Worm (Caenorhabditis elegans): Measurements from ENCODE around the gene srbc-77.
"Not testable (repeated sequence)": the region's sequence is repeated elsewhere in the genome, so short reads cannot be mapped to it uniquely, and the experiment has no call there.

srbc-77 gene

ce11 chrV:15905530-15905929 is 24.5 kb upstream of the srbc-77 start, which contains the start of the genes F35E8.1 and F35E8.2:
TSS of gene F35E8.1 (minus strand) at chrV:15905630.
TSS of gene F35E8.2 (plus strand) at chrV:15905661.
- TF ChIP-seq tra-4, F13C5.2, ets-7 (tag; optimal IDR thresholded peaks at IDR 0.05): not testable (repeated sequence)

- no peak for TF ChIP-seq ama-1 (optimal IDR thresholded peaks at IDR 0.05)
- no peak for TF ChIP-seq aly-1 (tag; optimal IDR thresholded peaks at IDR 0.05)
- TF ChIP-seq tra-4 (tag; optimal IDR thresholded peaks at IDR 0.05), result no peak
- no peak for TF ChIP-seq F13C5.2 (tag; optimal IDR thresholded peaks at IDR 0.05)
- no peak for TF ChIP-seq ceh-36 (tag; optimal IDR thresholded peaks at IDR 0.05)
- TF ChIP-seq pes-1 (GFP tag; IDR thresholded peaks at IDR 0.05), result no peak
- TF ChIP-seq B0310.2 (tag; optimal IDR thresholded peaks at IDR 0.05), result no peak
- no peak for TF ChIP-seq sea-1 (GFP tag; conservative IDR thresholded peaks at IDR 0.05)
- TF ChIP-seq hmbx-1 (tag; optimal IDR thresholded peaks at IDR 0.05), result no peak
- TF ChIP-seq flt-1 (GFP tag; IDR thresholded peaks at IDR 0.05), result no peak
- no peak for TF ChIP-seq ets-7 (tag; optimal IDR thresholded peaks at IDR 0.05)
- no peak for TF ChIP-seq hmg-4 (GFP tag; optimal IDR thresholded peaks at IDR 0.05)
- TF ChIP-seq tbx-11 (GFP tag; IDR thresholded peaks at IDR 0.05), result no peak
- TF ChIP-seq hnd-1 (tag; optimal IDR thresholded peaks at IDR 0.05), result no peak
- no peak for TF ChIP-seq ceh-13 (GFP tag; optimal IDR thresholded peaks at IDR 0.05)
- no peak for TF ChIP-seq scrt-1 (GFP tag; IDR thresholded peaks at IDR 0.05)
- TF ChIP-seq tbx-37 (GFP tag; conservative IDR thresholded peaks at IDR 0.05), result no peak
Observed at ce11 chrV:15911848-15912247, 18.1 kb upstream of the srbc-77 start, which contains the start of gene F35E8.6. TSS of gene F35E8.6 (plus strand) at chrV:15912148.

- no peak for TF ChIP-seq B0310.2 (tag; optimal IDR thresholded peaks at IDR 0.05)
- no peak for TF ChIP-seq flt-1 (GFP tag; IDR thresholded peaks at IDR 0.05)
- TF ChIP-seq hmbx-1 (tag; optimal IDR thresholded peaks at IDR 0.05), result no peak
- no peak for TF ChIP-seq tbx-37 (GFP tag; conservative IDR thresholded peaks at IDR 0.05)
- no peak for TF ChIP-seq tbx-11 (GFP tag; IDR thresholded peaks at IDR 0.05)
- TF ChIP-seq aly-1 (tag; optimal IDR thresholded peaks at IDR 0.05), result no peak
- no peak for TF ChIP-seq ceh-36 (tag; optimal IDR thresholded peaks at IDR 0.05)
- TF ChIP-seq tra-4 (tag; optimal IDR thresholded peaks at IDR 0.05), result no peak
Observed at ce11 chrV:15912677-15913076, 17.3 kb upstream of the srbc-77 start.

- TF ChIP-seq ceh-13 (GFP tag; optimal IDR thresholded peaks at IDR 0.05), result no peak
- TF ChIP-seq aly-1 (tag; optimal IDR thresholded peaks at IDR 0.05), result no peak
- TF ChIP-seq sea-1 (GFP tag; conservative IDR thresholded peaks at IDR 0.05), result no peak
- no peak for TF ChIP-seq hnd-1 (tag; optimal IDR thresholded peaks at IDR 0.05)
- TF ChIP-seq tbx-11 (GFP tag; IDR thresholded peaks at IDR 0.05), result no peak
- TF ChIP-seq tra-4 (tag; optimal IDR thresholded peaks at IDR 0.05), result no peak
- no peak for TF ChIP-seq tbx-37 (GFP tag; conservative IDR thresholded peaks at IDR 0.05)
- TF ChIP-seq hmbx-1 (tag; optimal IDR thresholded peaks at IDR 0.05), result no peak
- TF ChIP-seq hmg-4 (GFP tag; optimal IDR thresholded peaks at IDR 0.05), result no peak
- no peak for TF ChIP-seq ets-7 (tag; optimal IDR thresholded peaks at IDR 0.05)
- no peak for TF ChIP-seq flt-1 (GFP tag; IDR thresholded peaks at IDR 0.05)
- no peak for TF ChIP-seq F13C5.2 (tag; optimal IDR thresholded peaks at IDR 0.05)
- no peak for TF ChIP-seq scrt-1 (GFP tag; IDR thresholded peaks at IDR 0.05)
- no peak for TF ChIP-seq pes-1 (GFP tag; IDR thresholded peaks at IDR 0.05)
- no peak for TF ChIP-seq ama-1 (optimal IDR thresholded peaks at IDR 0.05)
- no peak for TF ChIP-seq B0310.2 (tag; optimal IDR thresholded peaks at IDR 0.05)
- no peak for TF ChIP-seq ceh-36 (tag; optimal IDR thresholded peaks at IDR 0.05)
Observed at ce11 chrV:15913714-15914113, 16.3 kb upstream of the srbc-77 start, which contains the start of gene F35E8.7. TSS of gene F35E8.7 (plus strand) at chrV:15914014.

- no peak for TF ChIP-seq tra-4 (tag; optimal IDR thresholded peaks at IDR 0.05)
- no peak for TF ChIP-seq B0310.2 (tag; optimal IDR thresholded peaks at IDR 0.05)
- TF ChIP-seq F13C5.2 (tag; optimal IDR thresholded peaks at IDR 0.05), result no peak
Observed at ce11 chrV:15914774-15915173, 15.2 kb upstream of the srbc-77 start.

ce11 chrV:15915307-15915706 is 14.7 kb upstream of the srbc-77 start:
- no peak for TF ChIP-seq tbx-37 (GFP tag; conservative IDR thresholded peaks at IDR 0.05)
- no peak for TF ChIP-seq tra-4 (tag; optimal IDR thresholded peaks at IDR 0.05)
- TF ChIP-seq ceh-36 (tag; optimal IDR thresholded peaks at IDR 0.05), result no peak
- no peak for TF ChIP-seq hnd-1 (tag; optimal IDR thresholded peaks at IDR 0.05)
- TF ChIP-seq sea-1 (GFP tag; conservative IDR thresholded peaks at IDR 0.05), result no peak
- no peak for TF ChIP-seq pes-1 (GFP tag; IDR thresholded peaks at IDR 0.05)
- TF ChIP-seq ceh-13 (GFP tag; optimal IDR thresholded peaks at IDR 0.05), result no peak
- TF ChIP-seq tbx-11 (GFP tag; IDR thresholded peaks at IDR 0.05), result no peak
- TF ChIP-seq hmg-4 (GFP tag; optimal IDR thresholded peaks at IDR 0.05), result no peak
- TF ChIP-seq B0310.2 (tag; optimal IDR thresholded peaks at IDR 0.05), result no peak
- TF ChIP-seq flt-1 (GFP tag; IDR thresholded peaks at IDR 0.05), result no peak
- TF ChIP-seq ets-7 (tag; optimal IDR thresholded peaks at IDR 0.05), result no peak
- no peak for TF ChIP-seq hmbx-1 (tag; optimal IDR thresholded peaks at IDR 0.05)
- no peak for TF ChIP-seq ama-1 (optimal IDR thresholded peaks at IDR 0.05)
- TF ChIP-seq F13C5.2 (tag; optimal IDR thresholded peaks at IDR 0.05), result no peak

- TF ChIP-seq pes-1 (GFP tag; IDR thresholded peaks at IDR 0.05) (no peak), aly-1 (tag; optimal IDR thresholded peaks at IDR 0.05) (no peak), F13C5.2 (tag; optimal IDR thresholded peaks at IDR 0.05) (no peak), scrt-1 (GFP tag; IDR thresholded peaks at IDR 0.05) (no peak), flt-1 (GFP tag; IDR thresholded peaks at IDR 0.05) (no peak), tbx-37 (GFP tag; conservative IDR thresholded peaks at IDR 0.05) (no peak), ceh-36 (tag; optimal IDR thresholded peaks at IDR 0.05) (no peak)
Observed at ce11 chrV:15915919-15916318, 14.1 kb upstream of the srbc-77 start, which contains the start of gene gst-38. TSS of gene gst-38 (minus strand) at chrV:15916070.

- TF ChIP-seq tbx-37 (GFP tag; conservative IDR thresholded peaks at IDR 0.05), result no peak
- TF ChIP-seq ceh-36 (tag; optimal IDR thresholded peaks at IDR 0.05), result no peak
- TF ChIP-seq tbx-11 (GFP tag; IDR thresholded peaks at IDR 0.05), result no peak
- no peak for TF ChIP-seq ets-7 (tag; optimal IDR thresholded peaks at IDR 0.05)
Observed at ce11 chrV:15917458-15917857, 12.5 kb upstream of the srbc-77 start, which contains the start of gene F35E8.9. TSS of gene F35E8.9 (minus strand) at chrV:15917558.
